Fruit fly (Drosophila melanogaster): ENCODE data around the gene CycJ.

Gene CycJ

DNA sequence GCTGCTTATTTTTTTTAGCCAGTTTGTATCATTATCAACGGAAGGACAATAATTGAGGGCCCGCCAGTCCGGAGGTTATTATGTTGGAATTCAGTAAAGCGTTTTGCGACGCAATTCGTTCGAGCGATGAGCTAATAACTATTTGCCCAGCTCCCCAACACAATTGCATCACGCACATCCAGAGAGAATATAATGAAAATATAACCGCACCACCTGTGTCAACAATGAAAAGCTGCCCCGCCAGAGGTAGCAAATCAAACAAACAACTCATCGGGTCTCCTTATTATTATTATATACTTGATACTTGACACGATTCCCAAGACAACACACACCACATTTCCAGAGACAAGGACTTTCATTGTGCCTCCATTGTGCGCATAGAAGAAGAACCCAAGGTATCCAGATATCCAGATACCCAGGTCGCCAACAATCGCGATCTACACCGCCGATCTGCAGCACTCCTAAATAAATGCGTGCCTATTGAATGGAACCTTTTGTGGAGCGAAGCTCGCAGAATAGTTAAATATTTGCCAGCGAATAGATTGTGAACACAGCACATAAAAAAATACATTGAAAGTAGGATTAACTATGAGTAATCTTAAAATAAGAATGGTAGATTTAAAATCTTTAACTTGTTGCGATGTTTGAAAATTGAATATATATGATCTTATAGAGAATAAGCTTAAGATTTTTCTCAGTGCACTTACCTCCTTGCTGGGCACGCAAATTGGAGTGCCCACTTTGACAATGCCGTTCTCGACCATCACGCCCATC is 23.3 kb upstream of the CycJ start:
- TF ChIP-seq Myc (optimal IDR thresholded peaks at IDR 0.05) (no peak), psq (optimal IDR thresholded peaks at IDR 0.05) (no peak), Sin3A (optimal IDR thresholded peaks at IDR 0.05) (no peak), h (optimal IDR thresholded peaks at IDR 0.05) (no peak), ttk (optimal IDR thresholded peaks at IDR 0.05) (no peak), insv (optimal IDR thresholded peaks at IDR 0.05) (no peak)

DNA sequence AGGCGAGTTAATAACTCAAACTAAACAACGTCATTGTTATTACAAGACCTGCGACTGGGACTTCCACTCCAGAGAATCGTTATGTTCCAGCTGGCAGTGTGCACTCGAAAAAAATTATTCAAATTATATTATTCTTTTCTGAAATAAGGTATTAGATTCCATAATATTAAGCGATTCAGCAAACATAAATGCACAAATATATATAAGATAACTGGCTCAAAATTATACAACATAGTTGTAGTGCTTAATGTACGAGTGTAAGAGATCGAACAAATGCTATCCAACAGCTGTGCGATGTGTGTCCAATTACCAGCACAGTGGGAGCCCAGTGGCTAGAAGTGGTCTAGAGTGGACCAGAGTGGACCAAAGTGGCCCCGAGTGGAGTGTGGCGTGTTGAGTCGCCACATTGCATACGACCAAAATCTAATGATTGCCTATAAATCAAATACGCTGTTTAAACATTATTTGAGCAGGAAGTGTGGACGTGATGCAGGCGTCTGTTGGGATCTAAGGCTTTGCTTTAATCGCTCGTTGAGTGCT is 21.9 kb upstream of the CycJ start:
- no peak for TF ChIP-seq Sin3A (optimal IDR thresholded peaks at IDR 0.05)
- no peak for TF ChIP-seq psq (optimal IDR thresholded peaks at IDR 0.05)
- no peak for TF ChIP-seq ttk (optimal IDR thresholded peaks at IDR 0.05)
- no peak for TF ChIP-seq Myc (optimal IDR thresholded peaks at IDR 0.05)
- TF ChIP-seq insv (optimal IDR thresholded peaks at IDR 0.05) = no peak
- no peak for TF ChIP-seq h (optimal IDR thresholded peaks at IDR 0.05)

DNA sequence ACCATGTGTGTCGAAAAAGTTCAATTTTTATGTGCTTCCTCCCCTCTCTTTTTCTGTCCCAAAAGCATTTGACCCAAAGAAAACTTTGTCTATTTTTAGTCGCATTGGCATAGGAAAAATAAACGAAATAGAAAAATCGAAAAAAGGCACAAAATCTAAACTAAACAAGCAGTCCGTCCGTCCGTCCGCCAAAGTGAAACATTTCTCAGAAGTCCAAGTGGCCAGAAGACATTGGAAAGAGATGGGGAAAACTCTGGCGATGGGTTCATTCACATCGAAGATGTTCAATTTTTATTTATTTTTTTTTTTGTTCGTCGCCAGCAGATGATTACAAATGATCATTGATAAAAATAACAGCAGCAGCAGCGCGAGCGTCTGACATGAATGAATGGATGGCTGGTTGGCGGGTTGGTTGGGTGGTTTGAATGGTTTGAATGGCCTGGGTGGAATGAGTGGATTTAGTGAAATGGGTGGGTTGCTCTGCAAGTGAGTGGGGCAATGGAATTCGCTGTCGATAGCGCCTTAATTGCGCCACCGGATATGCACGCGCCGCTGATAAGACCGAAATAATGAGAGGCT is 18.2 kb upstream of the CycJ start:
- TF ChIP-seq insv (optimal IDR thresholded peaks at IDR 0.05) (no peak), ttk (optimal IDR thresholded peaks at IDR 0.05) (no peak), psq (optimal IDR thresholded peaks at IDR 0.05) (no peak), h (optimal IDR thresholded peaks at IDR 0.05) (no peak), Sin3A (optimal IDR thresholded peaks at IDR 0.05) (no peak), Myc (optimal IDR thresholded peaks at IDR 0.05) (no peak)

DNA sequence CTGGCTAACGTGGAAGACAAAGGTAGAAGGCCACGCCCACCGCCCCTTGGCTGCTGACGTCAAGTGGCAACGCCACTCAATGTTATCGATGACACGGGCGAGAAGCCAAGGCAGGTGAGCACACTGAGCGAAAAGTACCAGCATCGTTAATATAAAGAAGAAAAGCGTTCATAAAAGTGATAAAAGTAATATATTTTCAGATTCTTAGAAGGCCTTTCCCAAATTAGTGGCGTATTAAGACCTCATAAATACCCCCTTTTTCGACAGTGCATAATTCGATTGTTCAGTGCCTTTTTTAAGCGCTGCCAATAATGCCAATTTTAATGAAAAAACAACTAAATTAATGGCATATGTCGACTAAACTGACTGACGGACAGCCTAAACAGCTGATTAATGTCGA is 16.5 kb upstream of the CycJ start:
- TF ChIP-seq Myc (optimal IDR thresholded peaks at IDR 0.05) = no peak

DNA sequence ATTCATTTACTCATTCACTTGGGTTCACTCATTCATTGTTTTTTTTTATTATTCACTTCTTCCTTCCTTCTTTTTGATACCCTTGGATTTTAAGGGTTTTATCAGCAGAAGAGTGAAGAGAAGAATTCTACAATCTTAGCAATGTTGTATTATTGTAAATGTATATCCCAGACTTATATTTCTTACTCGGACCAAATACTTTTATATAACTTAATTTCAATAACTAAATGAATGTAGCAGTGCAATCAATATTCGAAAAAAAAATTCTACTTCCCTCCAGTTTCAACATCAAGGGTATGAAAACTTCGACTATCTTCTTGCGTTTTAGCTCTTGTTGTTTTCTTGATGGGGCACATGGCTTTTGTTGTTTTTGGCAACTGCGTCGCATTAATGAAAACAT is 15.8 kb upstream of the CycJ start:
- no peak for TF ChIP-seq insv (optimal IDR thresholded peaks at IDR 0.05)
- no peak for TF ChIP-seq Sin3A (optimal IDR thresholded peaks at IDR 0.05)
- TF ChIP-seq h (optimal IDR thresholded peaks at IDR 0.05) = no peak
- no peak for TF ChIP-seq psq (optimal IDR thresholded peaks at IDR 0.05)
- TF ChIP-seq Myc (optimal IDR thresholded peaks at IDR 0.05) = no peak
- TF ChIP-seq ttk (optimal IDR thresholded peaks at IDR 0.05) = no peak

DNA sequence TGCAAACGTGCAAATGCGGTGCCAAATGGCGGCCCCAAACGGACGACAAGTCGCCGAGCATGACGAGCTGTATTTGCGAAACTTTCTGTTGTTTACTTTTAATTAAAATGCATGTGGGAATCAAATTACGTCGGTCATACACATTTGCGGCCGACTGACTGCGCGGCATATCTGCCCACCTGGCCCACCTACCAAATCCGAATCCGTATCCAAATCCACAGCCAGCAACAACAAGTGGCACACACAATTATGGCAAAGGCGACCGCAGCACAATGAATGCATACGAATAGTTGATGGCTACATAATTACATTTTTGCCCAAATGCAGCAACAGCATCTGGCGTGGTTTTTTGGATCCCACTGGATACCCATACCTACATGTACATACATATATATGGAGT is 14.5 kb upstream of the CycJ start:
- TF ChIP-seq psq (optimal IDR thresholded peaks at IDR 0.05) (no peak), Sin3A (optimal IDR thresholded peaks at IDR 0.05) (no peak), ttk (optimal IDR thresholded peaks at IDR 0.05) (no peak), Myc (optimal IDR thresholded peaks at IDR 0.05) (no peak), insv (optimal IDR thresholded peaks at IDR 0.05) (no peak), h (optimal IDR thresholded peaks at IDR 0.05) (no peak)

DNA sequence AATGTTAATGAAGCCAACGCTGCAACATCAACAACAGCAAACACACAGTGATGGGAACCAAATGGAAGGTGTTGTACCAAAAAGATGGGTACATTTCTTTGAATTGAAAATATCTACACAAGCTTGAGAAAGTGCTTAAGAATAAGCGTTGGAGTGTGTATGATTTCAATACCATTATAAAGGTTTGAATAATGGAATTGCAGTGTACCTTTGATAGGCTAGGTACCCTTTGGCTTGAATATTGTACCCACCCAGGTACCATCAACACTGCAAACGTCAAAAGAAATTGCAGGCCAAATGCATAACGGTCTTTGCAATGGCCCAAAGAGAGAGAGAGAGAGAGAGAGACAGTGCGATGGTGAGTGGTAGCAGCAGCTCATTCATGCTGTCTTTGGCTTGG is 13.5 kb upstream of the CycJ start:
- TF ChIP-seq Myc (optimal IDR thresholded peaks at IDR 0.05) (no peak), h (optimal IDR thresholded peaks at IDR 0.05) (no peak), psq (optimal IDR thresholded peaks at IDR 0.05) (no peak), ttk (optimal IDR thresholded peaks at IDR 0.05) (no peak), insv (optimal IDR thresholded peaks at IDR 0.05) (no peak), Sin3A (optimal IDR thresholded peaks at IDR 0.05) (no peak)

DNA sequence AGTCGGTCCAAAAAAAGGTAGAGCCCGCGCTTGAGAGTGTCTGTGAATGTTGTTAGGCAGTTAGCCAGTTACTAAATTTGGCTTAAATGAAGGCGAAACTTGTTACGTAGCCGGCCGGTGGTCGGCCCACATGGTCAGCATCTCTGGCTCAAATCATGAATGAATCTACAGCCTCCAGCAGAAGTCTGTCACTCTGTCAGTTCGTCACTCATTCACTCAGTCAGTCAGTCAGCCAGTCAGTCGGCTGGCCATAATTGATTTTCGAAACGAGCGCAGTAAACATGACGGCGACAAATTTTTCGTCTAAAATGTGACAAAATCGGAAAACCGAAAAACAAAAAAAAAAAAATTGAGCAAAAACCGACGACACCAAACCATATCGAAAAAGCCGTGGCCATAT is 11.8 kb upstream of the CycJ start:
- TF ChIP-seq h (optimal IDR thresholded peaks at IDR 0.05) (no peak), Sin3A (optimal IDR thresholded peaks at IDR 0.05) (no peak), psq (optimal IDR thresholded peaks at IDR 0.05) (no peak), insv (optimal IDR thresholded peaks at IDR 0.05) (no peak), ttk (optimal IDR thresholded peaks at IDR 0.05) (no peak), Myc (optimal IDR thresholded peaks at IDR 0.05) (no peak)

DNA sequence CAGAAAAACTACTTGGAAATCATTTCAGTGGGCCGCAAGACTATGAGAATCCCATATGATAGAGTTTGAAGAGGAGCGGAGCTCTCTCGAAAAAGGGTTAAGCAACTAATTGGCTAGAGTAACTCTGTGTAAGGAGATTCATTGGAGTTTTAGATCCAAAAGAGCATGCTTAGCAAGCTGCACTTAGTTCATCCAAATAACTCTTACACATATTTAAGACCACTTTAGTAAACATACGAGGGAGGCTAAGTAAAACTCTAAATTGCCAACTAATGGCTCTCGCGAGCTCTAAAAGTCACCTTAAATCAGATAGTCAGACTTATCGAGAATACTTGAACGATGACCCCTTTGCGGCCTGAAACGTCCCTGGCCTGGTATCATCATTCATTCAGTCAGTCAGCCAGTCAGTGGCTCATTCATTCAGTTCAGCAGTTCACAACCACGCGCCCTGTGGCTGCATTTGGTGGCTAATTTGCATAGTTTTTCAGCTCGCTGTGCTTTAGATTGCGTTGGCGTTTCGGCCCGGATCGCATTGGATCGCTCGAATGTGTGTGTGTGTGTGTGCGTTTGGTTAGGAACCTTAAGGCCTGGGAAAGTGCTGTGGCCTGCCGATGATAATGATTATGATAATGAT is 11.2 kb upstream of the CycJ start:
- TF ChIP-seq psq (optimal IDR thresholded peaks at IDR 0.05) (no peak), Myc (optimal IDR thresholded peaks at IDR 0.05) (no peak), insv (optimal IDR thresholded peaks at IDR 0.05) (no peak), h (optimal IDR thresholded peaks at IDR 0.05) (no peak), Sin3A (optimal IDR thresholded peaks at IDR 0.05) (no peak), ttk (optimal IDR thresholded peaks at IDR 0.05) (no peak)

DNA sequence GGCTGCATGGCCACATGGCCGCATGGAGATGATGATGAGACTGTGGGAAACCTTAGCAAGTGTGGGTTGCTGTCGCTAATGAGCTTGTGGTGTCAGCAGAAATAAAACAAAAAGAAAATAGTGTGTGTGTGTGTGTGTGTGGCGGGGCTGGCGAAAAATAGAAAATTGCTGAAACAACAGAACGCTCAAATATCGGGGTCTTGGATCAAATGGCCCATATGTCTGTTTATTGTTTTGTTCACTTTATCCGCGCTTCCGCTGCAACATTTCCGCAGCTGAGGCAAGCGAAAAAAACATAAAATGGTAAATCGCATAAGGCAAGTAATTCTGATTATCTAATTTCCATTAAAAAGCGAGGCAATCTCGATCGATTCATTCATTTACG is 10.7 kb upstream of the CycJ start:
- TF ChIP-seq insv (optimal IDR thresholded peaks at IDR 0.05) (no peak), Sin3A (optimal IDR thresholded peaks at IDR 0.05) (no peak), psq (optimal IDR thresholded peaks at IDR 0.05) (no peak), h (optimal IDR thresholded peaks at IDR 0.05) (no peak), ttk (optimal IDR thresholded peaks at IDR 0.05) (no peak), Myc (optimal IDR thresholded peaks at IDR 0.05) (no peak)

DNA sequence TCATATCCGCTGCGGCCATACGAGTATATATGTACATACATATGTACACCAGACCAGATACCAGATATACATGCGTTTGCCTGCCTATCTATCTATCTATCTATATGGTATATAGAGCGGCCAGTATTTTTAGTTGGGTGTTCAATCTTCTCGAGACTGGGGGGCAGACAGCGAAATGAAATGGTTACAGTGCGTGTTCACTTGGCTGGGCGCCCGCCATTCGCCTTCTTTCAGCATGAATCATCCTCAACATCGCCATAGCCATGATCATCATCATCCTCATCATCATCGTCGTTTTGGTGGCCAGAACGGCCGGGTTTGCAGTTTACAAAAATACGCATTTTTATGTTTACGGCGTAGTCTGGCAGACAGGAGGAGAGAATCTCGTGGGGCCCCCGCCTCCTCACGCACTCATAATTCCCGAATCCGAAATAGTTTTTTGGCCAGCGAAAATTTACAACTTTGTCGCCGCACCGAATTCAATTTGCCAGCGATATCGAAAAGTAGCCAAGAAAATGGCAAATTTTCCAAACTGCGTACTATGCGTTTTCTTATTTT is 10.1 kb upstream of the CycJ start:
- TF ChIP-seq h (optimal IDR thresholded peaks at IDR 0.05) (no peak), psq (optimal IDR thresholded peaks at IDR 0.05) (no peak), insv (optimal IDR thresholded peaks at IDR 0.05) (no peak), Sin3A (optimal IDR thresholded peaks at IDR 0.05) (no peak), Myc (optimal IDR thresholded peaks at IDR 0.05) (no peak)

DNA sequence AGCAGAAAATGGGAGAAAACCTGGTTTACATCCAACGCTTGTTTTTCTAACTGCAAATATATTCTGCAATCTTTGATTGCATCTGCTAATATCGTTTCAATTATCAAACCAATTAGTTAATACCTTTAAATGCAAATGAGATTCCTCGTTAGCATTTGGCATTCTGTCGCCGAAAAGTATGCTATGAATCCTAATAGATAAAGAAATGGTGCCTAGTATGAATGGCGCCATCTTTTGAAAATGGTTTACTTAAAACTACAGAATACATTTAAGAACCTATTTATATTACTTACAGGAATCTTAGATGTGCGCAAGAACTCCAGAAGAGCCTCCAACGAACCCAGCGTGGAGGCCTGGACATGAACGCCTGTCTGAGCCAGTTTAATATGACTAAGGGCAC is 9.3 kb upstream of the CycJ start:
- TF ChIP-seq ttk (optimal IDR thresholded peaks at IDR 0.05) = no peak
- TF ChIP-seq insv (optimal IDR thresholded peaks at IDR 0.05) = no peak
- no peak for TF ChIP-seq Sin3A (optimal IDR thresholded peaks at IDR 0.05)
- TF ChIP-seq psq (optimal IDR thresholded peaks at IDR 0.05) = no peak
- TF ChIP-seq h (optimal IDR thresholded peaks at IDR 0.05) = no peak
- no peak for TF ChIP-seq Myc (optimal IDR thresholded peaks at IDR 0.05)
